Worm (Caenorhabditis elegans): ENCODE results near the gene puf-9.

Gene puf-9

DNA sequence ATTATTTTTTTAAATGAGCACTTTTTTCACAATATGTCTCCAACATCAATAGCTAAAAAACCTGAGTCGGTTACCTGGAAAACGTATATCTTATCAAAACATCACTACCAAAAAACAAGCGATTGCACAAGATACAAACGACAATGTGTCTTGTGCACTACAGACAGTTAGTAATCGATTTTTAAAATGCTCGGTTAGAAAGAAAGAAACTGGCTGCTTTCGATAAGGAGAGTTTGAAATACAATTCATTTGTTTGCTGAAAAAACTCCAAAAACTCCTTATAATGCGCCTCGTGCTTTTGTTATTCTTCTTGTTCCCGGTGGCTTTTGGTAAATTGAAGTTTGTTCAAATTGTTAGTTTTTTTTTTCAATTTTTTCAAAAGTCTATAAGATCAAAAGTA, 12.2 kb upstream of the puf-9 start, which contains the start of gene acp-5:
acp-5 (plus strand) TSS at position 261 of the 400 bp plus-strand sequence.
- TF ChIP-seq ets-4 (tag; optimal IDR thresholded peaks at IDR 0.05) (no peak), pat-9 (tag; optimal IDR thresholded peaks at IDR 0.05) (no peak), sdc-2 (tag; optimal IDR thresholded peaks at IDR 0.05) (no peak), nfya-1 (tag; optimal IDR thresholded peaks at IDR 0.05) (no peak), mec-3 (tag; optimal IDR thresholded peaks at IDR 0.05; ENCODE audit: borderline replicate concordance) (no peak), eyg-1 (tag; optimal IDR thresholded peaks at IDR 0.05) (no peak), unc-55 (GFP tag; optimal IDR thresholded peaks at IDR 0.05) (no peak)

DNA sequence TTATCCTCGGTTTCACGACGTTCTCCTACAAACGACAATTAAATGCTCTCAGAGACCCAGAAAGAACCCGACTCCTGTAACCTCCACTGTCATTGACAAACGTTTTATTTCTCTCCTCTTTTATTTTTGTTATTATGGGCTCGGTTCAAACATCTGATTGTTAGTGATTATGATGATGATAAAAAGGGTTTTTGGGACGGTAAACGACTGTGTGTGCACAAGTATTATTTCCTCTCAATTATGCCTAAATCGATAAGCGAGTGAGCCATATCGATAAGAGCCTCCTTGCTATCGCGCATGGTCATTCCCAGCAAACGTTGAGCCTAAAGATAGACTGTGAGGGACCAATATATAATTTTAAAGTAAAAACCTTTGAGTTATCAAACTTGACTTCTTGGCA, 9.6 kb upstream of the puf-9 start:
- TF ChIP-seq mec-3 (tag; optimal IDR thresholded peaks at IDR 0.05; ENCODE audit: borderline replicate concordance) (no peak), elt-2 (tag; optimal IDR thresholded peaks at IDR 0.05) (peak; percentile 87), hlh-30 (tag; optimal IDR thresholded peaks at IDR 0.05; ENCODE audit: insufficient read depth) (no peak), dve-1 (tag; optimal IDR thresholded peaks at IDR 0.05) (no peak), sox-2 (GFP tag; IDR thresholded peaks at IDR 0.05) (no peak)

DNA sequence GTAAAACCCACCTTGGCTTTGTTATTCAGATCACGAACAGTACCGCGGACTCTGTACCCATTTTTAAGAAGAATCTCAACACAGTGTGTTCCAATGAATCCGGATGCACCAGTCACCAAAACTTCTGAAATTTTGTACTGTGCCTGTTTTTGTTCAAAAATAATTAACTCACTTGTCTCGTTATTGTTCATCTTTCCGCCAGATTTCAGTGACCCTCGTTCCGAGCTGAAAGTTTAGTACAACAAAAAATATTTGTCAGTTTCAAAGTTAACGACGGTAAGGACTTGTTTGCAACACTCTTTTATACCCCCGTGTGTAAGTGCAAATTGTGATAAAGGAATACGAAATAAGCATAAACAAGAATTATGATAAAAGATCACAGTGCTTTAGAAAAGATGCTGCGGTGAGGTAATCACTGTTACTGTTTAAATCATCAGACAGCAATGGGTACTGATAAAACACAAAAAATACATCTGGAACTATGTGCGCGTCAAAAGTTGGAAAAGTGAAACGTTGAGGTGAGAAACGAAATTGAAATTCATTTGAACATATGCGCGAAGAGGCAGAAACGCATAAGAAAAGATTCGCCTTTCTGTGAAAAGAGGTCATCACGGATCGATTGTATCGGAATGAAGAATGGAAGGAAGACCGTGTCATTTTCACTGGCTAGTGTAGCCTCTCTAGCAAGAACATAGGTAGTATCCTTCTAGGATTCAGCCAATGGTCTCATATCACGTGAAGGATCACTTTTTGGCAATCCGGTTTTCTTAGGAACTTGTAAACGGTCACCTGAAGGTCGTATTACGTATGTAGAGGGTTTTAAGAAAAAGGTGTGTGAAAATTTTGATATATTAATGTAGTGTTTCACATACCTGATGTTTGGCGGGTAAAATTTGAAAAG, 6.6 kb upstream of the puf-9 start, which contains the start of gene F13D11.4:
F13D11.4 (minus strand) TSS at position 225 of the 901 bp plus-strand sequence.
- TF ChIP-seq F13H6.1 (tag; optimal IDR thresholded peaks at IDR 0.05), result no peak
- TF ChIP-seq hlh-6 (tag; optimal IDR thresholded peaks at IDR 0.05), result no peak
- no peak for TF ChIP-seq hlh-30 (tag; optimal IDR thresholded peaks at IDR 0.05; ENCODE audit: insufficient read depth)
- TF ChIP-seq ceh-30 (tag; optimal IDR thresholded peaks at IDR 0.05), result no peak
- no peak for TF ChIP-seq K02D7.2 (tag; optimal IDR thresholded peaks at IDR 0.05)
- TF ChIP-seq hlh-15 (tag; optimal IDR thresholded peaks at IDR 0.05), result no peak
- TF ChIP-seq gmeb-2 (tag; optimal IDR thresholded peaks at IDR 0.05), result no peak
- TF ChIP-seq madf-2 (tag; optimal IDR thresholded peaks at IDR 0.05), result no peak
- no peak for TF ChIP-seq dve-1 (tag; optimal IDR thresholded peaks at IDR 0.05)

DNA sequence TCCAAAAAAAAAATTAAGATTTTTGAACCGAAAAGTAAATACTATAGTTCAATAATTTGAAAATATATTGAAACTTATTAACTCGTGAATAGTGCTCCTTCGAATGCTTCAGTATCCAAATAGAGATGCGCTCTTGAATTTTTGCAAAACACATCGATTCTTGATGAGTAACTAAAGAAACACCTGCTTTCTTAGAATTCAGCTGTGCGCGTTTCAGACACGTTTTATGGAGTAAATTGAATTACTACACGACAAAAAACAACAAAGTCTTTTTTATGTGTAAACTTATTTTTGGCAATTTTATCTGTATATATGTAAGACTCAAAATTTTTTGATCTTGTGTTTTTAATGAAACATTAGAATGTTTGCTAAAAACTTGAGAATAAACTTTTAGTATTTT, 4.9 kb upstream of the puf-9 start:
- no peak for TF ChIP-seq tbx-7 (tag; optimal IDR thresholded peaks at IDR 0.05)
- no peak for TF ChIP-seq ceh-22 (tag; optimal IDR thresholded peaks at IDR 0.05)
- no peak for TF ChIP-seq lim-6 (tag; optimal IDR thresholded peaks at IDR 0.05)
- TF ChIP-seq hlh-30 (tag; optimal IDR thresholded peaks at IDR 0.05; ENCODE audit: insufficient read depth), result no peak
- TF ChIP-seq ttx-3 (tag; optimal IDR thresholded peaks at IDR 0.05), result no peak
- TF ChIP-seq madf-2 (tag; optimal IDR thresholded peaks at IDR 0.05), result no peak
- no peak for TF ChIP-seq dve-1 (tag; optimal IDR thresholded peaks at IDR 0.05)
- TF ChIP-seq pat-9 (tag; optimal IDR thresholded peaks at IDR 0.05), result no peak
- no peak for TF ChIP-seq ceh-30 (tag; optimal IDR thresholded peaks at IDR 0.05)
- TF ChIP-seq ceh-34 (tag; optimal IDR thresholded peaks at IDR 0.05), result no peak
- no peak for TF ChIP-seq unc-42 (tag; optimal IDR thresholded peaks at IDR 0.05)
- TF ChIP-seq K02D7.2 (tag; optimal IDR thresholded peaks at IDR 0.05), result no peak
- TF ChIP-seq ceh-45 (GFP tag; IDR thresholded peaks at IDR 0.05), result no peak

DNA sequence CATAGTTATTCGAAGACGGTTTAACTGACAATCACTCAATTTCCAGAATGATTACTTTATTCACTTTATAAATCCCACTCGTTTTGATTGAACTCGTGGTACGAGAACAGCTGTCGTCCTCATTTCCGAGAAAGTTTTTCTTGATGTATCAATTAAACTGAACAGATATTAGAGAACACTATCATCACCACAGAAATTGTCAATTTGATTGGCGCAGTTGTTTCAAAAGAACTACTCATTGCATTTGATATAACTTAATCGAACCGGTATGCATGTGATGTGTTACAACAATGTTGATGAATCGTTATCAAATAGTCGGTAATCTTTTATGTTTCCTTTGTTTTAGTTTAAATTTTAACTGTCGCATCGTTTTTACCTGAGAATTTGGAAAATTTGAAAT, 4.4 kb upstream of the puf-9 start:
- TF ChIP-seq ceh-6 (GFP tag; optimal IDR thresholded peaks at IDR 0.05), result no peak
- TF ChIP-seq unc-55 (GFP tag; optimal IDR thresholded peaks at IDR 0.05), result peak; percentile 60

DNA sequence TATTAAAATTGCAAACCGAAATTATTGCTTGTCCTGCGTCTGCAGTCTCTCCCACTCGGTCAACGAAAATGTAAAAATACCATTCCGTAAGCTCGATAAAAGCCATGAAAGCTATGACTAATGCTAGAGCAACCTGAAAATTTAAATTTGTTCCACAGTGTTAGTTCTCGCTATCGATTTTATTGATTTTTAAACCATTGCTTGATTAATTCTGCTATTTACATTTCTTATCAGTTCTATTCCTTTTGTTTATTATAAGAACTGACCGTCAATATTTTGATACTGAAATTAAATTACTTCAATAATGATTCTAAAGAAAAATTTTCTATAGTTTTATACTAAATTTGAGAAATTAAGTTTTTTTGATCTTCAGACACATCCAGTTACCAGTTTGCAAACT, 2.2 kb upstream of the puf-9 start:
- TF ChIP-seq nhr-11 (tag; optimal IDR thresholded peaks at IDR 0.05), result no peak
- no peak for TF ChIP-seq hlh-15 (tag; optimal IDR thresholded peaks at IDR 0.05)

DNA sequence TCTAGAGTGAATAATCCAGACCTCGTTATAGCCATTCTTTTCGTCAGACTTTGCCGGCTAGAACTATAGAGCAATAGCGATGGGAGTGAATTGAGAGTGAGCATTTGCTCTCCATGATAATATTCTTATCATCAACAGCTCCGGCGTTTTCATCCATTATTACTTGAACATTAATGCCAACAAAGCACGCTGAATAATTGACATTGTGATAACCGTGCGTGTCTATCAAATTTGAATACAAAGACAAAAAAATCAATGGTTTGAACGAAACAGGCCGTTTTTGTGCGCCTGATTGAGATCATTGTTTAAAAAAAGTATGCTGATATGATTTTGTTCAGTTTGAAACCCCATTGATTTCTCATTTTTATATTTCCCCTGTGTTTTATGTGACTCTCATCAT, 1.7 kb upstream of the puf-9 start, which contains the start of gene dct-11:
dct-11 (minus strand) TSS at position 136 of the 400 bp plus-strand sequence.
- TF ChIP-seq tbx-7 (tag; optimal IDR thresholded peaks at IDR 0.05), result no peak
- no peak for TF ChIP-seq ceh-34 (tag; optimal IDR thresholded peaks at IDR 0.05)
- no peak for TF ChIP-seq hlh-15 (tag; optimal IDR thresholded peaks at IDR 0.05)
- no peak for TF ChIP-seq sox-2 (GFP tag; IDR thresholded peaks at IDR 0.05)
- peak; percentile 30 for TF ChIP-seq elt-2 (tag; optimal IDR thresholded peaks at IDR 0.05)
- TF ChIP-seq unc-3 (GFP tag; conservative IDR thresholded peaks at IDR 0.05), result no peak
- no peak for TF ChIP-seq unc-3 (tag; optimal IDR thresholded peaks at IDR 0.05)
- no peak for TF ChIP-seq ceh-31 (tag; optimal IDR thresholded peaks at IDR 0.05)
- no peak for TF ChIP-seq elt-4 (tag; optimal IDR thresholded peaks at IDR 0.05)
- TF ChIP-seq dve-1 (tag; optimal IDR thresholded peaks at IDR 0.05), result peak; percentile 16
